Fruit fly (Drosophila melanogaster): ENCODE results near the gene Tl.

Gene Tl

DNA sequence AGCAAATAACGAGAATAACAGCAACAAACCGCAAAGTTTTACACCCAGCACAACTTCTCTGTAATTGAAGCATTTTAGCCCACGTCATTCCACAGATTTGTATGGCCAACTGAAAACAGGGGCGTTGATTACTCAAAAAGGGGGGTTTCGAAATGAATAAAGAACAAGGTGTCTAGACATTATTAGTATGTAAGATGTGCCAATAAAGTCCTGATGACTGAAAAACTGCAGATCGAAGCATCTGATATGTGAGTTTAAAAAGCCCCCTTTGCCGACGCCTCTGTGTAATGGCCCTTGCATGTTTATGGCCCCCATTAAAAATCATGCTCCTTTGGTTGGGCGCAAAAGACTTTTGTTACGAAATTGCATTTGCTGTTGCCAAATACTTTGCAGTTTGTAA, 22.3 kb downstream of the Tl start:
- TF ChIP-seq Poxn (GFP tag; IDR thresholded peaks at IDR 0.05) (no peak), CG7928 (GFP tag; optimal IDR thresholded peaks at IDR 0.05) (no peak), zen2 (GFP tag; IDR thresholded peaks at IDR 0.05; ENCODE audit: partially characterized antibody) (no peak), lilli (GFP tag; optimal IDR thresholded peaks at IDR 0.05) (peak; percentile 30), CG32772 (GFP tag; IDR thresholded peaks at IDR 0.05) (no peak), CG8944 (GFP tag; optimal IDR thresholded peaks at IDR 0.05) (peak; percentile 22), CHES-1-like (GFP tag; optimal IDR thresholded peaks at IDR 0.05) (no peak), sna (GFP tag; IDR thresholded peaks at IDR 0.05; ENCODE audit: partially characterized antibody) (no peak), oc (tag; optimal IDR thresholded peaks at IDR 0.05) (no peak), bowl (GFP tag; IDR thresholded peaks at IDR 0.05) (no peak), sob (GFP tag; IDR thresholded peaks at IDR 0.05) (no peak; the same call in 1 of the 2 replicates), CG8478 (optimal IDR thresholded peaks at IDR 0.05) (no peak), CG10979 (tag; optimal IDR thresholded peaks at IDR 0.05) (peak; percentile 25), CG17328 (GFP tag; IDR thresholded peaks at IDR 0.05) (peak; percentile 27; the same call in 1 of the 2 replicates), odd (GFP tag; optimal IDR thresholded peaks at IDR 0.05) (no peak), Antp (GFP tag; optimal IDR thresholded peaks at IDR 0.05) (peak; percentile 20), esg (GFP tag; conservative IDR thresholded peaks at IDR 0.05) (0 out of 2 replicates have a peak, but pooled peaks have one; percentile 38), aop (GFP tag; IDR thresholded peaks at IDR 0.05) (no peak), cas (GFP tag; IDR thresholded peaks at IDR 0.05) (no peak), Ada2b (GFP tag; IDR thresholded peaks at IDR 0.05) (peak; percentile 50), gcm2 (GFP tag; optimal IDR thresholded peaks at IDR 0.05) (no peak), row (GFP tag; IDR thresholded peaks at IDR 0.05) (peak; percentile 54; the same call in 2 of the 3 replicates), Dad (GFP tag; optimal IDR thresholded peaks at IDR 0.05) (no peak), CG3065 (GFP tag; optimal IDR thresholded peaks at IDR 0.05) (no peak), bsh (GFP tag; optimal IDR thresholded peaks at IDR 0.05) (peak; percentile 18 to 56), vvl (GFP tag; IDR thresholded peaks at IDR 0.05) (peak; percentile 49), seq (GFP tag; IDR thresholded peaks at IDR 0.05) (no peak), Trl (optimal IDR thresholded peaks at IDR 0.05) (no peak), Trl (GFP tag; optimal IDR thresholded peaks at IDR 0.05) (peak; percentile 15), H2.0 (GFP tag; IDR thresholded peaks at IDR 0.05) (peak; percentile 27; the same call in 1 of the 2 replicates), Med (GFP tag) (peak; percentile 82), CG11247 (GFP tag; IDR thresholded peaks at IDR 0.05) (0 out of 2 replicates have a peak, but pooled peaks have one; percentile 19), Oli (tag; optimal IDR thresholded peaks at IDR 0.05) (peak; percentile 49), CoRest (tag; optimal IDR thresholded peaks at IDR 0.05) (peak; percentile 31), CG33213 (GFP tag; optimal IDR thresholded peaks at IDR 0.05) (no peak), chinmo (GFP tag; IDR thresholded peaks at IDR 0.05; ENCODE audit: partially characterized antibody) (no peak), ind (GFP tag; optimal IDR thresholded peaks at IDR 0.05) (peak; percentile 50), Xrp1 (GFP tag; IDR thresholded peaks at IDR 0.05) (peak; percentile 35; the same call in 1 of the 2 replicates), CG13424 (tag; optimal IDR thresholded peaks at IDR 0.05) (peak; percentile 43), Chrac-16 (GFP tag; optimal IDR thresholded peaks at IDR 0.05) (no peak), az2 (GFP tag; optimal IDR thresholded peaks at IDR 0.05) (peak; percentile 16), CG2678 (tag; optimal IDR thresholded peaks at IDR 0.05) (peak; percentile 42), sens (GFP tag) (peak; percentile 50), D19B (GFP tag; optimal IDR thresholded peaks at IDR 0.05) (no peak), CG12942 (GFP tag; optimal IDR thresholded peaks at IDR 0.05) (peak; percentile 19), Meics (GFP tag; optimal IDR thresholded peaks at IDR 0.05) (peak; percentile 24), zen (tag; optimal IDR thresholded peaks at IDR 0.05) (peak; percentile 15), Sox100B (GFP tag; optimal IDR thresholded peaks at IDR 0.05) (peak; percentile 8), lab (GFP tag; optimal IDR thresholded peaks at IDR 0.05) (peak; percentile 60), Awh (GFP tag; IDR thresholded peaks at IDR 0.05) (no peak), CG15601 (tag; optimal IDR thresholded peaks at IDR 0.05) (no peak), pros (GFP tag; optimal IDR thresholded peaks at IDR 0.05) (no peak)
